Worm (Caenorhabditis elegans) whole organism, young adult: ENCODE data around the gene tbc-3.

Experiments used
- B0336.3 ChIP-seq: fragments of 200-800 bp; sonication (Bioruptor generic); IDR thresholded peaks from 2 replicates; pipeline ENCODE4 v1.3.6; 2022; ENCODE audit warnings: missing genetic modification characterization, missing compliant biosample characterization
- C06A6.2 ChIP-seq: fragments of 200-800 bp; sonication (Bioruptor generic); conservative IDR thresholded peaks from 2 replicates; pipeline ENCODE4 v1.3.6; 2022; ENCODE audit warnings: missing genetic modification characterization, missing compliant biosample characterization
- F22D6.2 ChIP-seq: sonication (generic microtip); optimal IDR thresholded peaks from 2 replicates; lab custom pipeline; 2016; ENCODE audit warnings: mild to moderate bottlenecking, missing genetic modification characterization, missing compliant biosample characterization
- F33H1.4 ChIP-seq: fragments of 200-800 bp; sonication (Bioruptor generic); IDR thresholded peaks from 2 replicates; pipeline ENCODE4 v1.3.6; 2022; ENCODE audit warnings: missing genetic modification reagents, missing genetic modification characterization, missing compliant biosample characterization
- F52B5.7 ChIP-seq: sonication (generic microtip); optimal IDR thresholded peaks from 2 replicates; lab custom pipeline; 2016; ENCODE audit warnings: mild to moderate bottlenecking, missing genetic modification characterization, missing compliant biosample characterization
- F55B11.4 ChIP-seq: sonication (generic microtip); optimal IDR thresholded peaks from 2 replicates; lab custom pipeline; 2016; ENCODE audit warnings: missing compliant biosample characterization, missing genetic modification characterization, borderline replicate concordance; ENCODE audit not compliant: insufficient read depth
- F57A8.1 ChIP-seq: fragments of 200-800 bp; sonication (Bioruptor generic); optimal IDR thresholded peaks from 2 replicates; lab custom pipeline; 2018; ENCODE audit warnings: mild to moderate bottlenecking, missing genetic modification characterization, moderate library complexity, missing compliant biosample characterization
- K11D2.4 ChIP-seq: fragments of 200-800 bp; sonication (Bioruptor generic); IDR thresholded peaks from 2 replicates; pipeline ENCODE4 v1.3.6; 2022; ENCODE audit warnings: missing genetic modification reagents, missing genetic modification characterization, missing compliant biosample characterization
- Y53G8AR.9 ChIP-seq: fragments of 200-800 bp; sonication (Bioruptor generic); conservative IDR thresholded peaks from 2 replicates; pipeline ENCODE4 v1.3.6; 2022; ENCODE audit warnings: missing genetic modification reagents, missing genetic modification characterization, missing compliant biosample characterization
- Y67H2A.10 ChIP-seq: fragments of 200-800 bp; sonication (Bioruptor generic); conservative IDR thresholded peaks from 2 replicates; pipeline ENCODE4 v1.3.6; 2022; ENCODE audit warnings: missing genetic modification reagents, missing genetic modification characterization, missing compliant biosample characterization
- aptf-3 ChIP-seq: fragments of 200-800 bp; sonication (Bioruptor generic); IDR thresholded peaks from 2 replicates; pipeline ENCODE4 v1.3.6; 2022; ENCODE audit warnings: missing genetic modification characterization, missing compliant biosample characterization
- attf-6 ChIP-seq: fragments of 200-800 bp; sonication (Bioruptor generic); IDR thresholded peaks from 2 replicates; pipeline ENCODE4 v1.3.6; 2022; ENCODE audit warnings: missing genetic modification reagents, missing genetic modification characterization, missing compliant biosample characterization
- bed-1 ChIP-seq: fragments of 200-800 bp; sonication (Bioruptor generic); IDR thresholded peaks from 2 replicates; pipeline ENCODE4 v1.3.6; 2022; ENCODE audit warnings: missing genetic modification reagents, missing genetic modification characterization, missing compliant biosample characterization
- bed-2 ChIP-seq: fragments of 200-800 bp; sonication (Bioruptor generic); IDR thresholded peaks from 2 replicates; pipeline ENCODE4 v1.3.6; 2022; ENCODE audit warnings: missing genetic modification reagents, missing genetic modification characterization, missing compliant biosample characterization
- cebp-1 ChIP-seq, 2 experiments: fragments of 200-800 bp in 1 of 2; sonication (Bioruptor generic) in 1 of 2; sonication (generic microtip) in 1 of 2; IDR thresholded peaks in 1 of 2; optimal IDR thresholded peaks in 1 of 2; 2 replicates each; pipeline versions ENCODE4 v1.3.6 to Lab custom; 2017 to 2022; ENCODE audit warnings: missing compliant biosample characterization in 2 of 2, missing genetic modification characterization in 2 of 2, mild to moderate bottlenecking in 1 of 2, missing genetic modification reagents in 1 of 2, moderate library complexity in 1 of 2
- ceh-27 ChIP-seq: fragments of 200-800 bp; sonication (Bioruptor generic); optimal IDR thresholded peaks from 2 replicates; lab custom pipeline; 2018; ENCODE audit warnings: mild to moderate bottlenecking, missing genetic modification characterization, moderate library complexity, missing compliant biosample characterization
- chd-7 ChIP-seq: sonication (generic microtip); optimal IDR thresholded peaks from 2 replicates; lab custom pipeline; 2016; ENCODE audit warnings: mild to moderate bottlenecking, missing genetic modification characterization, moderate library complexity, missing compliant biosample characterization
- die-1 ChIP-seq: sonication (generic microtip); optimal IDR thresholded peaks from 2 replicates; lab custom pipeline; 2016; ENCODE audit warnings: missing genotype, mild to moderate bottlenecking, missing genetic modification characterization, missing compliant biosample characterization
- hlh-12 ChIP-seq: sonication (generic microtip); optimal IDR thresholded peaks from 2 replicates; lab custom pipeline; 2016; ENCODE audit warnings: missing genetic modification characterization, missing compliant biosample characterization
- hmg-1.2 ChIP-seq: fragments of 200-800 bp; sonication (Bioruptor generic); IDR thresholded peaks from 2 replicates; pipeline ENCODE4 v1.3.6; 2022; ENCODE audit warnings: missing genetic modification reagents, missing genetic modification characterization, missing compliant biosample characterization
- hrde-1 ChIP-seq: sonication (generic microtip); optimal IDR thresholded peaks from 2 replicates; lab custom pipeline; 2016; ENCODE audit warnings: missing genetic modification characterization, mild to moderate bottlenecking, missing compliant biosample characterization, moderate library complexity, missing genotype, missing genetic modification reagents, borderline replicate concordance
- hsf-1 ChIP-seq: fragments of 200-800 bp; sonication (Bioruptor generic); IDR thresholded peaks from 2 replicates; pipeline ENCODE4 v1.3.6; 2022; ENCODE audit warnings: missing genetic modification reagents, missing genetic modification characterization, missing compliant biosample characterization
- let-607 ChIP-seq, 2 experiments: fragments of 200-800 bp in 1 of 2; sonication (Bioruptor generic) in 1 of 2; sonication (generic microtip) in 1 of 2; optimal IDR thresholded peaks; 2 replicates each; lab custom pipeline; 2016 to 2018; ENCODE audit warnings: mild to moderate bottlenecking in 2 of 2, missing compliant biosample characterization in 2 of 2, missing genetic modification characterization in 2 of 2, moderate library complexity in 2 of 2, missing genotype in 1 of 2
- lin-26 ChIP-seq: fragments of 200-800 bp; sonication (Bioruptor generic); IDR thresholded peaks from 2 replicates; pipeline ENCODE4 v1.3.6; 2022; ENCODE audit warnings: missing genetic modification reagents, missing genetic modification characterization, missing compliant biosample characterization
- lin-40 ChIP-seq: sonication (generic microtip); optimal IDR thresholded peaks from 2 replicates; lab custom pipeline; 2016; ENCODE audit warnings: missing genetic modification characterization, mild to moderate bottlenecking, missing compliant biosample characterization, missing genotype, missing genetic modification reagents
- nfyb-1 ChIP-seq: fragments of 200-800 bp; sonication (Bioruptor generic); IDR thresholded peaks from 2 replicates; pipeline ENCODE4 v1.3.6; 2022; ENCODE audit warnings: missing genetic modification reagents, missing genetic modification characterization, missing compliant biosample characterization
- nhr-179 ChIP-seq: sonication (generic microtip); optimal IDR thresholded peaks from 2 replicates; lab custom pipeline; 2016; ENCODE audit warnings: mild to moderate bottlenecking, missing genetic modification characterization, missing compliant biosample characterization
- nhr-80 ChIP-seq: sonication (generic microtip); optimal IDR thresholded peaks from 2 replicates; lab custom pipeline; 2016; ENCODE audit warnings: missing genetic modification characterization, missing compliant biosample characterization
- pha-4 ChIP-seq: fragments of 150-350 bp; sonication (generic microtip); optimal IDR thresholded peaks from 2 replicates; lab custom pipeline; 2014; ENCODE audit warnings: missing biosample characterization, missing genetic modification reagents, missing genetic modification characterization
- rec-8 ChIP-seq, 2 experiments: sonication (generic microtip); optimal IDR thresholded peaks; 2 replicates each; lab custom pipeline; 2016; ENCODE audit warnings: mild to moderate bottlenecking in 2 of 2, missing genetic modification characterization in 2 of 2, missing genetic modification reagents in 2 of 2, missing genotype in 2 of 2, missing biosample characterization in 1 of 2, missing compliant biosample characterization in 1 of 2, moderate library complexity in 1 of 2
- somi-1 ChIP-seq: fragments of 200-800 bp; sonication (Bioruptor generic); optimal IDR thresholded peaks from 2 replicates; lab custom pipeline; 2018; ENCODE audit warnings: mild to moderate bottlenecking, missing genetic modification characterization, missing compliant biosample characterization
- tbp1 ChIP-seq: fragments of 200-800 bp; sonication (Bioruptor generic); optimal IDR thresholded peaks from 2 replicates; lab custom pipeline; 2018; ENCODE audit warnings: mild to moderate bottlenecking, missing genetic modification characterization, missing compliant biosample characterization
- ztf-26 ChIP-seq: sonication (generic microtip); optimal IDR thresholded peaks from 2 replicates; lab custom pipeline; 2017; ENCODE audit warnings: missing genetic modification characterization, missing compliant biosample characterization
- ztf-3 ChIP-seq: fragments of 200-800 bp; sonication (Bioruptor generic); optimal IDR thresholded peaks from 2 replicates; lab custom pipeline; 2018; ENCODE audit warnings: mild to moderate bottlenecking, missing genetic modification characterization, missing compliant biosample characterization
- ztf-6 ChIP-seq: fragments of 200-800 bp; sonication (Bioruptor generic); IDR thresholded peaks from 2 replicates; pipeline ENCODE4 v1.3.6; 2022; ENCODE audit warnings: missing genetic modification reagents, missing genetic modification characterization, missing compliant biosample characterization

tbc-3 gene

ce11 chrIV:9867915-9868314 lies 30.9 kb upstream of the tbc-3 start:
- no peak for TF ChIP-seq bed-2 (GFP tag; lab: Robert Waterston, UW)
- TF ChIP-seq ceh-27, result peak; percentile 6
- peak; percentile 84 for TF ChIP-seq lin-40 (tag; lab: Kevin White, UChicago)
- TF ChIP-seq hsf-1 (GFP tag; lab: Robert Waterston, UW), result peak; percentile 76
- TF ChIP-seq B0336.3 (GFP tag; lab: Robert Waterston, UW), result no peak
- TF ChIP-seq C06A6.2 (GFP tag; lab: Robert Waterston, UW), result 0 out of 2 replicates have a peak, but pooled peaks have one; percentile 19
- TF ChIP-seq hmg-1.2 (GFP tag; lab: Robert Waterston, UW), result no peak
- peak; percentile 3 for TF ChIP-seq nhr-80
- peak; percentile 3 for TF ChIP-seq tbp1 (GFP tag; lab: Kevin White, UChicago)
- TF ChIP-seq F22D6.2 (tag; lab: Kevin White, UChicago), result peak; percentile 70
- TF ChIP-seq lin-26 (GFP tag; lab: Robert Waterston, UW), result peak; percentile 48; the same call in 1 of the 2 replicates
- TF ChIP-seq cebp-1 (GFP tag; IDR thresholded peaks at IDR 0.05; lab: Robert Waterston, UW), result no peak
- peak; percentile 27 for TF ChIP-seq cebp-1 (tag; optimal IDR thresholded peaks at IDR 0.05; lab: Kevin White, UChicago)
- no peak for TF ChIP-seq Y53G8AR.9 (GFP tag; lab: Robert Waterston, UW)
- TF ChIP-seq F57A8.1 (GFP tag; lab: Kevin White, UChicago), result no peak
- no peak for TF ChIP-seq hrde-1
- peak in 1 of 2 experiments; percentile 8 for TF ChIP-seq let-607 (tag; optimal IDR thresholded peaks at IDR 0.05; lab: Kevin White, UChicago)
- peak; percentile 55 for TF ChIP-seq die-1 (tag; lab: Kevin White, UChicago)
- peak; percentile 26 for TF ChIP-seq chd-7 (tag; lab: Kevin White, UChicago)
- TF ChIP-seq somi-1, result peak; percentile 96
- TF ChIP-seq K11D2.4, result peak; percentile 75; the same call in 1 of the 2 replicates
- TF ChIP-seq ztf-26 (tag; lab: Kevin White, UChicago), result peak; percentile 84

- TF ChIP-seq die-1 (tag; lab: Kevin White, UChicago), result no peak
- no peak for TF ChIP-seq F55B11.4
- peak; percentile 38 for TF ChIP-seq pha-4 (tag; lab: Kevin White, UChicago)
- TF ChIP-seq Y67H2A.10, result no peak
- TF ChIP-seq, all 124 proteins: peak for 1
These were observed 29.5 kb upstream of the tbc-3 start for ce11 chrIV:9869344-9869743.

- TF ChIP-seq hlh-12, result no peak
- TF ChIP-seq Y53G8AR.9 (GFP tag; lab: Robert Waterston, UW), result no peak
- TF ChIP-seq ztf-3 (GFP tag; lab: Kevin White, UChicago), result no peak
- no peak for TF ChIP-seq F57A8.1 (GFP tag; lab: Kevin White, UChicago)
- no peak for TF ChIP-seq rec-8 (tag; optimal IDR thresholded peaks at IDR 0.05; lab: Kevin White, UChicago)
- TF ChIP-seq C06A6.2 (GFP tag; lab: Robert Waterston, UW), result no peak
- TF ChIP-seq nhr-179 (tag; lab: Kevin White, UChicago), result no peak
- no peak for TF ChIP-seq bed-1
- no peak for TF ChIP-seq chd-7 (tag; lab: Kevin White, UChicago)
- no peak for TF ChIP-seq bed-2 (GFP tag; lab: Robert Waterston, UW)
- no peak for TF ChIP-seq nfyb-1 (GFP tag; lab: Robert Waterston, UW)
- TF ChIP-seq F52B5.7, result no peak
- TF ChIP-seq attf-6 (GFP tag; lab: Robert Waterston, UW), result no peak
- no peak for TF ChIP-seq F55B11.4
- TF ChIP-seq somi-1, result no peak
- no peak for TF ChIP-seq F33H1.4
- TF ChIP-seq aptf-3 (GFP tag; lab: Robert Waterston, UW), result no peak
- TF ChIP-seq ztf-26 (tag; lab: Kevin White, UChicago), result no peak
- TF ChIP-seq ztf-6, result no peak
These were observed 26.6 kb upstream of the tbc-3 start for ce11 chrIV:9872210-9872609.
